Worm (Caenorhabditis elegans) whole organism, young adult: ENCODE measurements around the gene C25E10.5.

ENCODE experiments used
- B0019.2 ChIP-seq: fragments of 200-800 bp; sonication (Bioruptor generic); conservative IDR thresholded peaks from 2 replicates; pipeline ENCODE4 v1.3.6; 2022; ENCODE audit warnings: missing genetic modification reagents, missing genetic modification characterization, missing compliant biosample characterization
- B0336.3 ChIP-seq: fragments of 200-800 bp; sonication (Bioruptor generic); IDR thresholded peaks from 2 replicates; pipeline ENCODE4 v1.3.6; 2022; ENCODE audit warnings: missing genetic modification characterization, missing compliant biosample characterization
- F52B5.7 ChIP-seq: sonication (generic microtip); optimal IDR thresholded peaks from 2 replicates; lab custom pipeline; 2016; ENCODE audit warnings: mild to moderate bottlenecking, missing genetic modification characterization, missing compliant biosample characterization
- F55B11.4 ChIP-seq: sonication (generic microtip); optimal IDR thresholded peaks from 2 replicates; lab custom pipeline; 2016; ENCODE audit warnings: missing compliant biosample characterization, missing genetic modification characterization, borderline replicate concordance; ENCODE audit not compliant: insufficient read depth
- F57C9.4 ChIP-seq: sonication (generic microtip); optimal IDR thresholded peaks from 2 replicates; lab custom pipeline; 2017; ENCODE audit warnings: mild to moderate bottlenecking, missing genetic modification characterization, missing compliant biosample characterization
- K12H6.12 ChIP-seq: fragments of 200-800 bp; sonication (Bioruptor generic); optimal IDR thresholded peaks from 2 replicates; lab custom pipeline; 2018; ENCODE audit warnings: mild to moderate bottlenecking, missing genetic modification characterization, missing compliant biosample characterization
- T26A5.8 ChIP-seq: sonication (generic microtip); optimal IDR thresholded peaks from 2 replicates; lab custom pipeline; 2016; ENCODE audit warnings: missing genetic modification characterization, missing compliant biosample characterization
- Y56A3A.18 ChIP-seq: fragments of 200-800 bp; sonication (Bioruptor generic); IDR thresholded peaks from 2 replicates; pipeline ENCODE4 v1.3.6; 2022; ENCODE audit warnings: missing genetic modification reagents, missing genetic modification characterization, missing compliant biosample characterization
- Y67H2A.10 ChIP-seq: fragments of 200-800 bp; sonication (Bioruptor generic); conservative IDR thresholded peaks from 2 replicates; pipeline ENCODE4 v1.3.6; 2022; ENCODE audit warnings: missing genetic modification reagents, missing genetic modification characterization, missing compliant biosample characterization
- Y95B8A.8 ChIP-seq: fragments of 200-800 bp; sonication (Bioruptor generic); IDR thresholded peaks from 2 replicates; pipeline ENCODE4 v1.3.6; 2022; ENCODE audit warnings: missing genetic modification reagents, missing genetic modification characterization, missing compliant biosample characterization
- ZK185.1 ChIP-seq: sonication (generic microtip); optimal IDR thresholded peaks from 2 replicates; lab custom pipeline; 2016; ENCODE audit warnings: mild to moderate bottlenecking, missing genetic modification characterization, missing compliant biosample characterization; ENCODE audit not compliant: poor library complexity, severe bottlenecking
- athp-1 ChIP-seq: sonication (generic microtip); optimal IDR thresholded peaks from 2 replicates; lab custom pipeline; 2017; ENCODE audit warnings: mild to moderate bottlenecking, missing genetic modification characterization, missing compliant biosample characterization
- attf-6 ChIP-seq: fragments of 200-800 bp; sonication (Bioruptor generic); IDR thresholded peaks from 2 replicates; pipeline ENCODE4 v1.3.6; 2022; ENCODE audit warnings: missing genetic modification reagents, missing genetic modification characterization, missing compliant biosample characterization
- bed-2 ChIP-seq: fragments of 200-800 bp; sonication (Bioruptor generic); IDR thresholded peaks from 2 replicates; pipeline ENCODE4 v1.3.6; 2022; ENCODE audit warnings: missing genetic modification reagents, missing genetic modification characterization, missing compliant biosample characterization
- ccch-3 ChIP-seq: fragments of 200-800 bp; sonication (Bioruptor generic); optimal IDR thresholded peaks from 2 replicates; lab custom pipeline; 2018; ENCODE audit warnings: mild to moderate bottlenecking, missing genetic modification characterization, missing compliant biosample characterization
- cebp-1 ChIP-seq, 2 experiments: fragments of 200-800 bp in 1 of 2; sonication (Bioruptor generic) in 1 of 2; sonication (generic microtip) in 1 of 2; IDR thresholded peaks in 1 of 2; optimal IDR thresholded peaks in 1 of 2; 2 replicates each; pipeline versions ENCODE4 v1.3.6 to Lab custom; 2017 to 2022; ENCODE audit warnings: missing compliant biosample characterization in 2 of 2, missing genetic modification characterization in 2 of 2, mild to moderate bottlenecking in 1 of 2, missing genetic modification reagents in 1 of 2, moderate library complexity in 1 of 2
- cebp-2 ChIP-seq: fragments of 200-800 bp; sonication (Bioruptor generic); IDR thresholded peaks from 2 replicates; pipeline ENCODE4 v1.3.6; 2022; ENCODE audit warnings: missing genetic modification characterization, missing compliant biosample characterization
- ceh-79 ChIP-seq: sonication (generic microtip); optimal IDR thresholded peaks from 2 replicates; lab custom pipeline; 2017; ENCODE audit warnings: mild to moderate bottlenecking, missing genetic modification characterization, missing compliant biosample characterization
- dox-1 ChIP-seq: fragments of 200-800 bp; sonication (Bioruptor generic); IDR thresholded peaks from 2 replicates; pipeline ENCODE4 v1.3.6; 2022; ENCODE audit warnings: missing genetic modification reagents, missing genetic modification characterization, missing compliant biosample characterization
- dpff-1 ChIP-seq: sonication (generic microtip); optimal IDR thresholded peaks from 2 replicates; lab custom pipeline; 2017; ENCODE audit warnings: mild to moderate bottlenecking, missing genetic modification characterization, missing compliant biosample characterization
- egl-44 ChIP-seq: fragments of 200-800 bp; sonication (Bioruptor generic); IDR thresholded peaks from 2 replicates; pipeline ENCODE4 v1.3.6; 2022; ENCODE audit warnings: missing genetic modification reagents, missing genetic modification characterization, missing compliant biosample characterization
- egrh-3 ChIP-seq: fragments of 200-800 bp; sonication (Bioruptor generic); IDR thresholded peaks from 2 replicates; pipeline ENCODE4 v1.3.6; 2022; ENCODE audit warnings: missing genetic modification reagents, missing genetic modification characterization, missing compliant biosample characterization
- hmg-20 ChIP-seq: fragments of 200-800 bp; sonication (Bioruptor generic); IDR thresholded peaks from 2 replicates; pipeline ENCODE4 v1.3.6; 2022; ENCODE audit warnings: missing genetic modification reagents, missing genetic modification characterization, missing compliant biosample characterization
- hrde-1 ChIP-seq: sonication (generic microtip); optimal IDR thresholded peaks from 2 replicates; lab custom pipeline; 2016; ENCODE audit warnings: missing genetic modification characterization, mild to moderate bottlenecking, missing compliant biosample characterization, moderate library complexity, missing genotype, missing genetic modification reagents, borderline replicate concordance
- hsf-1 ChIP-seq: fragments of 200-800 bp; sonication (Bioruptor generic); IDR thresholded peaks from 2 replicates; pipeline ENCODE4 v1.3.6; 2022; ENCODE audit warnings: missing genetic modification reagents, missing genetic modification characterization, missing compliant biosample characterization
- lag-1 ChIP-seq: fragments of 200-800 bp; sonication (Bioruptor generic); IDR thresholded peaks from 2 replicates; pipeline ENCODE4 v1.3.6; 2022; ENCODE audit warnings: missing genetic modification reagents, missing genetic modification characterization, missing compliant biosample characterization
- let-607 ChIP-seq, 2 experiments: fragments of 200-800 bp in 1 of 2; sonication (Bioruptor generic) in 1 of 2; sonication (generic microtip) in 1 of 2; optimal IDR thresholded peaks; 2 replicates each; lab custom pipeline; 2016 to 2018; ENCODE audit warnings: mild to moderate bottlenecking in 2 of 2, missing compliant biosample characterization in 2 of 2, missing genetic modification characterization in 2 of 2, moderate library complexity in 2 of 2, missing genotype in 1 of 2
- madf-6 ChIP-seq: fragments of 200-800 bp; sonication (Bioruptor generic); IDR thresholded peaks from 2 replicates; pipeline ENCODE4 v1.3.6; 2022; ENCODE audit warnings: missing genetic modification reagents, missing genetic modification characterization, missing compliant biosample characterization
- madf-8 ChIP-seq: fragments of 200-800 bp; sonication (Bioruptor generic); conservative IDR thresholded peaks from 2 replicates; pipeline ENCODE4 v1.3.6; 2022; ENCODE audit warnings: missing genetic modification reagents, missing genetic modification characterization, missing compliant biosample characterization
- mel-28 ChIP-seq: sonication (generic microtip); optimal IDR thresholded peaks from 2 replicates; lab custom pipeline; 2016; ENCODE audit warnings: borderline replicate concordance, mild to moderate bottlenecking, missing genetic modification characterization, missing compliant biosample characterization
- nfya-2 ChIP-seq: fragments of 200-800 bp; sonication (Bioruptor generic); IDR thresholded peaks from 2 replicates; pipeline ENCODE4 v1.3.6; 2022; ENCODE audit warnings: missing genetic modification reagents, missing genetic modification characterization, missing compliant biosample characterization
- nfyb-1 ChIP-seq: fragments of 200-800 bp; sonication (Bioruptor generic); IDR thresholded peaks from 2 replicates; pipeline ENCODE4 v1.3.6; 2022; ENCODE audit warnings: missing genetic modification reagents, missing genetic modification characterization, missing compliant biosample characterization
- nhr-90 ChIP-seq: sonication (generic microtip); optimal IDR thresholded peaks from 2 replicates; lab custom pipeline; 2016; ENCODE audit warnings: missing genotype, mild to moderate bottlenecking, missing genetic modification characterization, missing compliant biosample characterization
- pbrm-1 ChIP-seq: fragments of 200-800 bp; sonication (Bioruptor generic); IDR thresholded peaks from 2 replicates; pipeline ENCODE4 v1.3.6; 2022; ENCODE audit warnings: missing genetic modification reagents, missing genetic modification characterization, missing compliant biosample characterization
- pha-4 ChIP-seq: fragments of 150-350 bp; sonication (generic microtip); optimal IDR thresholded peaks from 2 replicates; lab custom pipeline; 2014; ENCODE audit warnings: missing biosample characterization, missing genetic modification reagents, missing genetic modification characterization
- rcor-1 ChIP-seq: fragments of 200-800 bp; sonication (Bioruptor generic); IDR thresholded peaks from 2 replicates; pipeline ENCODE4 v1.3.6; 2022; ENCODE audit warnings: missing genetic modification reagents, missing genetic modification characterization, missing compliant biosample characterization
- sea-2 ChIP-seq: fragments of 200-800 bp; sonication (Bioruptor generic); IDR thresholded peaks from 2 replicates; pipeline ENCODE4 v1.3.6; 2022; ENCODE audit warnings: missing genetic modification characterization, missing compliant biosample characterization
- snpc-1.1 ChIP-seq: sonication (generic microtip); optimal IDR thresholded peaks from 2 replicates; lab custom pipeline; 2017; ENCODE audit warnings: missing genetic modification characterization, mild to moderate bottlenecking, missing compliant biosample characterization, antibody characterized with exemption, moderate library complexity, missing genotype, missing genetic modification reagents; ENCODE audit not compliant: insufficient read depth
- xnd-1 ChIP-seq: sonication (generic microtip); optimal IDR thresholded peaks from 2 replicates; lab custom pipeline; 2016; ENCODE audit warnings: missing genotype, missing genetic modification reagents, missing genetic modification characterization, missing compliant biosample characterization
- ztf-26 ChIP-seq: sonication (generic microtip); optimal IDR thresholded peaks from 2 replicates; lab custom pipeline; 2017; ENCODE audit warnings: missing genetic modification characterization, missing compliant biosample characterization
- ztf-28 ChIP-seq: fragments of 200-800 bp; sonication (Bioruptor generic); IDR thresholded peaks from 2 replicates; pipeline ENCODE4 v1.3.6; 2022; ENCODE audit warnings: missing genetic modification reagents, missing genetic modification characterization, missing compliant biosample characterization

C25E10.5 gene

ce11 chrV:9067678-9068077 lies 37.3 kb downstream of the C25E10.5 start, which contains the start of gene fip-2:
TSS of gene fip-2 (plus strand) at chrV:9067978.
- TF ChIP-seq athp-1 (tag; lab: Kevin White, UChicago) (no peak), cebp-2 (GFP tag; lab: Robert Waterston, UW) (no peak), snpc-1.1 (tag; lab: Kevin White, UChicago) (no peak), madf-6 (GFP tag; lab: Robert Waterston, UW) (no peak), nfya-2 (GFP tag; lab: Robert Waterston, UW) (no peak), hrde-1 (tag; lab: Kevin White, UChicago) (no peak), K12H6.12 (tag; lab: Kevin White, UChicago) (no peak), Y67H2A.10 (GFP tag; lab: Robert Waterston, UW) (no peak), egrh-3 (GFP tag; lab: Robert Waterston, UW) (no peak), attf-6 (GFP tag; lab: Robert Waterston, UW) (no peak), F52B5.7 (tag; lab: Kevin White, UChicago) (no peak), Y95B8A.8 (GFP tag; lab: Robert Waterston, UW) (no peak), F57C9.4 (tag; lab: Kevin White, UChicago) (no peak), pbrm-1 (no peak), rcor-1 (GFP tag; lab: Robert Waterston, UW) (no peak)

- TF ChIP-seq athp-1 (tag; lab: Kevin White, UChicago) (no peak), madf-8 (GFP tag; lab: Robert Waterston, UW) (no peak), sea-2 (no peak), nfyb-1 (GFP tag; lab: Robert Waterston, UW) (no peak), hsf-1 (GFP tag; lab: Robert Waterston, UW) (no peak), hmg-20 (GFP tag; lab: Robert Waterston, UW) (no peak)
These were observed 39.3 kb downstream of the C25E10.5 start, which contains the start of gene T27E4.5 for ce11 chrV:9069680-9070079. TSS of gene T27E4.5 (minus strand) at chrV:9069780.

DNA sequence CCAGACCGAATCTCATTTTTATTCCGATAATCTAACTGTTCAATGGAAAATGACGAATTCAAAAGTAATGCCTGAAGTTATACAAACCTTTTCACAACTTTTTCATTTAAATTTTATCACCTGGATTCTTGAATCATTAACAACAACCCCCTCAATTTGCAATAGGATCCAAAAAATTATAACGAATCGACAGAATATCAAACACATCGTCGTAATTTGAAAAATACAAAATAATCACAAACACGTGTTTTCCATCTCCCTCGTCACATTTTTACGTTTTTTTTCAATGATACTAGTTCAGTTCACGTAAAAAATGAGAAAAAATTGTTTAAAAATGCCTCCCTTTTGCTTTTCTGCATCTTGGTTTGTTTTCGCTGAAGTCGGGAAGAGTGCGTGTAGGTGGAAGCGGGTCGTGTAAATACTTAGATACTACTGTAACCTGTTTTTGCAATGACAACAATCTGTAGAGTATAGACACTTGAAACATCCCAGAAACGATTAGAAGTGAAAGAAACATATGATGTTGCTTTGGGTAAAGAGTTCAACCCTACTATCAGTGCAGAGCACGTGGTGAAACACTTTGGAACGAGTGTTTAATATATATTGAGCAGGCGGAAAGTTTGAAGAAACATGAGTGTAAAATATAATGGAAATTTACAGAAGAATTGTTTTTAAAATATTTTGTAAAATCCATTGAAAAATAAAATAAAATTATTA lies 43.1 kb downstream of the C25E10.5 start, which contains the start of gene oac-50:
Gene oac-50 (minus strand): TSS at position 219 of the 717 bp plus-strand sequence.
- TF ChIP-seq Y95B8A.8 (GFP tag; lab: Robert Waterston, UW) = no peak
- TF ChIP-seq cebp-1 (GFP tag; IDR thresholded peaks at IDR 0.05; lab: Robert Waterston, UW) = no peak
- peak; percentile 18 for TF ChIP-seq cebp-1 (tag; optimal IDR thresholded peaks at IDR 0.05; lab: Kevin White, UChicago)
- TF ChIP-seq B0336.3 (GFP tag; lab: Robert Waterston, UW) = no peak
- TF ChIP-seq Y56A3A.18 (GFP tag; lab: Robert Waterston, UW) = no peak
- no peak for TF ChIP-seq T26A5.8
- no peak for TF ChIP-seq cebp-2 (GFP tag; lab: Robert Waterston, UW)

ce11 chrV:9074360-9074834 lies 44.0 kb downstream of the C25E10.5 start:
- TF ChIP-seq pha-4 (tag; lab: Kevin White, UChicago) (peak; percentile 12), ZK185.1 (tag; lab: Kevin White, UChicago) (peak; percentile 11), nhr-90 (tag; lab: Kevin White, UChicago) (no peak), let-607 (tag; optimal IDR thresholded peaks at IDR 0.05; lab: Kevin White, UChicago) (no peak), sea-2 (no peak), dpff-1 (tag; lab: Kevin White, UChicago) (no peak), F55B11.4 (tag; lab: Kevin White, UChicago) (no peak), egl-44 (no peak), lag-1 (GFP tag; lab: Robert Waterston, UW) (no peak), ceh-79 (no peak), xnd-1 (tag; lab: Kevin White, UChicago) (no peak), dox-1 (no peak), mel-28 (tag; lab: Kevin White, UChicago) (no peak), bed-2 (no peak), ccch-3 (GFP tag; lab: Kevin White, UChicago) (no peak), B0019.2 (GFP tag; lab: Robert Waterston, UW) (no peak), ztf-28 (GFP tag; lab: Robert Waterston, UW) (no peak), ztf-26 (tag; lab: Kevin White, UChicago) (no peak), B0336.3 (GFP tag; lab: Robert Waterston, UW) (peak; percentile 37; the same call in 1 of the 2 replicates)
